Fruit fly (Drosophila melanogaster) whole organism, embryonic: ENCODE results near the gene SoYb.
A peak's percentile ranks its signal among the peaks of the same experiment; 100 is the strongest.

Experiments
- Atf-2 ChIP-seq: fragments of 200-800 bp; sonication (Bioruptor generic); optimal IDR thresholded peaks from 2 replicates; lab custom pipeline; 2016; ENCODE audit warnings: missing biosample characterization, missing genetic modification characterization
- CG13624 ChIP-seq: fragments of 200-800 bp; sonication (Bioruptor generic); optimal IDR thresholded peaks from 2 replicates; lab custom pipeline; 2016; ENCODE audit warnings: missing biosample characterization, missing genetic modification characterization
- CG14441 ChIP-seq: fragments of 200-800 bp; sonication (Bioruptor generic); IDR thresholded peaks from 2 replicates; pipeline ENCODE4 v1.3.6; 2022; ENCODE audit warnings: missing biosample characterization, missing genetic modification characterization
- CG16779 ChIP-seq: fragments of 200-800 bp; sonication (Bioruptor generic); IDR thresholded peaks from 2 replicates; pipeline ENCODE4 v1.3.6; 2022; ENCODE audit warnings: missing biosample characterization, missing genetic modification characterization
- CG17912 ChIP-seq: fragments of 200-800 bp; sonication (Bioruptor generic); optimal IDR thresholded peaks from 2 replicates; lab custom pipeline; 2018; ENCODE audit warnings: missing biosample characterization, mild to moderate bottlenecking, missing genetic modification characterization
- CG1792 ChIP-seq: fragments of 200-800 bp; sonication (Bioruptor generic); optimal IDR thresholded peaks from 2 replicates; lab custom pipeline; 2016; ENCODE audit warnings: missing biosample characterization, missing genetic modification characterization
- CG18011 ChIP-seq: fragments of 200-800 bp; sonication (Bioruptor generic); optimal IDR thresholded peaks from 2 replicates; lab custom pipeline; 2017; ENCODE audit warnings: missing biosample characterization, missing genetic modification characterization, mild to moderate bottlenecking, moderate library complexity, missing genotype
- CG18262 ChIP-seq: fragments of 200-800 bp; optimal IDR thresholded peaks from 3 replicates; lab custom pipeline; 2019; ENCODE audit warnings: missing biosample characterization, mild to moderate bottlenecking, missing genetic modification characterization, moderate library complexity
- CG1832 ChIP-seq: fragments of 200-800 bp; sonication (Bioruptor generic); optimal IDR thresholded peaks from 2 replicates; lab custom pipeline; 2017; ENCODE audit warnings: missing biosample characterization, mild to moderate bottlenecking, missing genetic modification characterization, inconsistent platforms
- CG2202 ChIP-seq: fragments of 200-800 bp; sonication (Bioruptor generic); optimal IDR thresholded peaks from 2 replicates; lab custom pipeline; 2018; ENCODE audit warnings: missing biosample characterization, mild to moderate bottlenecking, missing genetic modification characterization
- CG2678 ChIP-seq: fragments of 200-800 bp; sonication (Bioruptor generic); optimal IDR thresholded peaks from 3 replicates; lab custom pipeline; 2019; ENCODE audit warnings: missing biosample characterization, mild to moderate bottlenecking, missing genetic modification characterization, moderate library complexity
- CG31441 ChIP-seq: fragments of 200-800 bp; sonication (Bioruptor generic); IDR thresholded peaks from 2 replicates; pipeline ENCODE4 v1.3.6; 2022; ENCODE audit warnings: missing biosample characterization, missing genetic modification characterization
- CG3163 ChIP-seq: fragments of 200-800 bp; sonication (Bioruptor generic); optimal IDR thresholded peaks from 3 replicates; lab custom pipeline; 2016; ENCODE audit warnings: missing biosample characterization, missing genetic modification characterization
- CG34224 ChIP-seq: fragments of 200-800 bp; sonication (Bioruptor generic); IDR thresholded peaks from 3 replicates; pipeline ENCODE4 v1.3.6; 2022; ENCODE audit warnings: missing biosample characterization, missing genetic modification characterization; ENCODE audit not compliant: partially characterized antibody
- CG34376 ChIP-seq: fragments of 200-800 bp; sonication (Bioruptor generic); optimal IDR thresholded peaks from 2 replicates; lab custom pipeline; 2018; ENCODE audit warnings: missing biosample characterization, mild to moderate bottlenecking, missing genetic modification characterization
- CG6254 ChIP-seq: fragments of 200-800 bp; sonication (Bioruptor generic); optimal IDR thresholded peaks from 3 replicates; lab custom pipeline; 2017; ENCODE audit warnings: mild to moderate bottlenecking, missing biosample characterization, missing genetic modification reagents, missing genetic modification characterization
- CG7987 ChIP-seq: fragments of 200-800 bp; sonication (Bioruptor generic); optimal IDR thresholded peaks from 2 replicates; lab custom pipeline; 2018; ENCODE audit warnings: missing biosample characterization, mild to moderate bottlenecking, missing genetic modification characterization, moderate library complexity
- CG9437 ChIP-seq: fragments of 200-800 bp; sonication (Bioruptor generic); optimal IDR thresholded peaks from 2 replicates; lab custom pipeline; 2018; ENCODE audit warnings: missing biosample characterization, mild to moderate bottlenecking, missing genetic modification characterization
- CG9727 ChIP-seq: fragments of 200-800 bp; sonication (Bioruptor generic); optimal IDR thresholded peaks from 3 replicates; lab custom pipeline; 2017; ENCODE audit warnings: missing biosample characterization, mild to moderate bottlenecking, missing genetic modification characterization
- Dfd ChIP-seq, 2 experiments: fragments of >200 bp; optimal IDR thresholded peaks; 2 replicates each; lab custom pipeline; 2017; ENCODE audit warnings: missing biosample characterization in 2 of 2, missing genetic modification characterization in 2 of 2
- Ets65A ChIP-seq: fragments of 200-800 bp; sonication (Bioruptor generic); peaks from one replicate; lab custom pipeline; 2016; ENCODE audit warnings: missing biosample characterization, missing genetic modification characterization
- Hey ChIP-seq: fragments of 200-800 bp; sonication (Bioruptor generic); optimal IDR thresholded peaks from 3 replicates; lab custom pipeline; 2018; ENCODE audit warnings: missing biosample characterization, mild to moderate bottlenecking, missing genetic modification characterization
- Mrtf ChIP-seq: fragments of 200-800 bp; sonication (Bioruptor generic); IDR thresholded peaks from 3 replicates; pipeline ENCODE4 v1.3.6; 2022; ENCODE audit warnings: missing biosample characterization, missing genetic modification characterization
- Nf-YA ChIP-seq: fragments of 200-800 bp; sonication (Bioruptor generic); IDR thresholded peaks from 2 replicates; pipeline ENCODE4 v1.3.6; 2022; ENCODE audit warnings: missing biosample characterization, missing genetic modification characterization
- Nf-YC ChIP-seq: fragments of 200-800 bp; optimal IDR thresholded peaks from 3 replicates; lab custom pipeline; 2019; ENCODE audit warnings: missing biosample characterization, mild to moderate bottlenecking, missing genetic modification characterization, moderate library complexity
- PHDP ChIP-seq: fragments of 200-800 bp; sonication (Bioruptor generic); optimal IDR thresholded peaks from 3 replicates; lab custom pipeline; 2018; ENCODE audit warnings: missing biosample characterization, mild to moderate bottlenecking, missing genetic modification characterization, moderate library complexity
- Sox102F ChIP-seq: fragments of 200-800 bp; sonication (Bioruptor generic); optimal IDR thresholded peaks from 2 replicates; lab custom pipeline; 2018; ENCODE audit warnings: missing biosample characterization, mild to moderate bottlenecking, missing genetic modification characterization, moderate library complexity
- TFAM ChIP-seq: fragments of 200-800 bp; sonication (Bioruptor generic); optimal IDR thresholded peaks from 2 replicates; lab custom pipeline; 2017; ENCODE audit warnings: missing biosample characterization, missing genetic modification characterization, inconsistent platforms
- YL-1 ChIP-seq: fragments of 200-800 bp; sonication (Bioruptor generic); optimal IDR thresholded peaks from 3 replicates; lab custom pipeline; 2017; ENCODE audit warnings: missing biosample characterization, mild to moderate bottlenecking, missing genetic modification characterization
- ac ChIP-seq: fragments of 200-800 bp; sonication (Bioruptor generic); optimal IDR thresholded peaks from 3 replicates; lab custom pipeline; 2017; ENCODE audit warnings: missing biosample characterization, mild to moderate bottlenecking, missing genetic modification characterization
- amos ChIP-seq: fragments of 200-800 bp; sonication (Bioruptor generic); IDR thresholded peaks from 2 replicates; pipeline ENCODE4 v1.3.6; 2022; ENCODE audit warnings: missing biosample characterization, missing genetic modification characterization; ENCODE audit not compliant: partially characterized antibody
- bigmax ChIP-seq: fragments of 200-800 bp; sonication (Bioruptor generic); optimal IDR thresholded peaks from 2 replicates; lab custom pipeline; 2018; ENCODE audit warnings: missing biosample characterization, mild to moderate bottlenecking, missing genetic modification characterization
- caup ChIP-seq: fragments of 200-800 bp; sonication (Bioruptor generic); optimal IDR thresholded peaks from 3 replicates; lab custom pipeline; 2017; ENCODE audit warnings: missing biosample characterization, mild to moderate bottlenecking, missing genetic modification characterization, moderate library complexity; ENCODE audit not compliant: severe bottlenecking
- chn ChIP-seq: fragments of 200-800 bp; sonication (Bioruptor generic); optimal IDR thresholded peaks from 2 replicates; lab custom pipeline; 2016; ENCODE audit warnings: missing biosample characterization, missing genetic modification characterization
- dati ChIP-seq: fragments of 200-800 bp; sonication (Bioruptor generic); IDR thresholded peaks from 2 replicates; pipeline ENCODE4 v1.3.6; 2022; ENCODE audit warnings: missing biosample characterization, missing genetic modification characterization
- disco-r ChIP-seq: fragments of 200-800 bp; sonication (Bioruptor generic); optimal IDR thresholded peaks from 2 replicates; lab custom pipeline; 2016; ENCODE audit warnings: missing biosample characterization, missing genetic modification characterization
- dmrt99B ChIP-seq: fragments of 200-800 bp; sonication (Bioruptor generic); optimal IDR thresholded peaks from 2 replicates; lab custom pipeline; 2018; ENCODE audit warnings: missing biosample characterization, mild to moderate bottlenecking, missing genetic modification characterization, moderate library complexity
- fd64A ChIP-seq: fragments of 200-800 bp; sonication (Bioruptor generic); optimal IDR thresholded peaks from 3 replicates; lab custom pipeline; 2018; ENCODE audit warnings: missing biosample characterization, mild to moderate bottlenecking, missing genetic modification characterization
- grau ChIP-seq: fragments of 200-800 bp; optimal IDR thresholded peaks from 3 replicates; lab custom pipeline; 2019; ENCODE audit warnings: missing biosample characterization, mild to moderate bottlenecking, missing genetic modification characterization, moderate library complexity
- hb ChIP-seq: fragments of 200-800 bp; sonication (Bioruptor generic); IDR thresholded peaks from 3 replicates; pipeline ENCODE4 v1.3.6; 2022; ENCODE audit warnings: missing biosample characterization, missing genetic modification characterization; ENCODE audit not compliant: partially characterized antibody
- ken ChIP-seq: fragments of 200-800 bp; sonication (Bioruptor generic); IDR thresholded peaks from 3 replicates; pipeline ENCODE4 v1.3.6; 2022; ENCODE audit warnings: missing biosample characterization, missing genetic modification characterization
- lbe ChIP-seq: fragments of 200-800 bp; sonication (Bioruptor generic); optimal IDR thresholded peaks from 2 replicates; lab custom pipeline; 2016; ENCODE audit warnings: missing biosample characterization, mild to moderate bottlenecking, missing genetic modification characterization
- mld ChIP-seq: fragments of 200-800 bp; sonication (Bioruptor generic); IDR thresholded peaks from 3 replicates; pipeline ENCODE4 v1.3.6; 2022; ENCODE audit warnings: missing biosample characterization, missing genetic modification characterization; ENCODE audit not compliant: partially characterized antibody
- run ChIP-seq: fragments of 200-800 bp; sonication (Bioruptor generic); optimal IDR thresholded peaks from 3 replicates; lab custom pipeline; 2018; ENCODE audit warnings: missing biosample characterization, mild to moderate bottlenecking, missing genetic modification characterization
- so ChIP-seq: fragments of 200-800 bp; sonication (Bioruptor generic); IDR thresholded peaks from 3 replicates; pipeline ENCODE4 v1.3.6; 2022; ENCODE audit warnings: missing biosample characterization, missing genetic modification characterization
- sr ChIP-seq: fragments of 200-800 bp; sonication (Bioruptor generic); IDR thresholded peaks from 3 replicates; pipeline ENCODE4 v1.3.6; 2022; ENCODE audit warnings: missing biosample characterization, missing genetic modification characterization
- stc ChIP-seq: fragments of 200-800 bp; sonication (Bioruptor generic); IDR thresholded peaks from 2 replicates; pipeline ENCODE4 v1.3.6; 2022; ENCODE audit warnings: missing biosample characterization, missing genetic modification characterization
- tx ChIP-seq: fragments of 200-800 bp; sonication (Bioruptor generic); optimal IDR thresholded peaks from 2 replicates; lab custom pipeline; 2016; ENCODE audit warnings: missing biosample characterization, missing genetic modification characterization
- vvl ChIP-seq: fragments of 200-800 bp; sonication (Bioruptor generic); IDR thresholded peaks from 2 replicates; pipeline ENCODE4 v1.3.6; 2022; ENCODE audit warnings: missing biosample characterization, missing genetic modification characterization

SoYb gene

DNA sequence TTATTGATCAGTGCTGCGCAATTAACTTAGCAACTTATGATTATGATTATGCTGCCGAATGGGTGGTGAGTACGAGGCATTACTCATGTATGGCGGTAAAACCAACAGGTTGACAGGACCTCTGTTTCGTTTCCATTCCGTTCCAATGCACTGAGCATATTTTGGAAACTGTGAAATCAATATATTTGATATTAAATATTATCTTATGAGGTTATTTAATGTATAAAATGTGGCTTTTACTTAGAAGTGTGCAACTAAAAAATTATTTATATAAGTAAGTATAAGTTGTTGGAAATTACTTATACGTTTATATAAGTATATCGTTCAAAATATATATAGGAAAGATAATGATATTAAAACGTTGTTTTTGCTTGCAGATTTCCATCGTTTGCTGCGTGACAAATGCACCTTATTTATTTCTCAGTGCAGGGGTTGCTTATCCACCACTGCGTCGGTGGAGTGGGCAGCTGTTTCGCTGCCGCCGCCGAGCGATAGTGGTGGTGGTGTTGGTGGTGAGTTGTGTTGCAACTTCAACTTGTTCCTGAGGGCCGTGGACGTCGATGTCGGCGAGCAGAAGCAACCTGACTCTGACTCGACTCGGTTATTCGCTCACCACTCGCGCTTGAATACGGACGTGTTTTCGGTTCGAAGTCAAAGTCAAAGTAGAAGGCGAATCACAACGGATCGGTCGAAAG, 18.3 kb downstream of the SoYb start, which contains the start of gene bib (continued):
- TF ChIP-seq stc (GFP tag; lab: Robert Waterston, UW): peak; percentile 68
- TF ChIP-seq CG16779: 0 out of 2 replicates have a peak, but pooled peaks have one; percentile 42
- no peak for TF ChIP-seq CG1792 (GFP tag; lab: Kevin White, UChicago)
- TF ChIP-seq CG7987 (GFP tag; lab: Kevin White, UChicago): no peak
- no peak for TF ChIP-seq Nf-YA
- TF ChIP-seq CG2202 (tag; lab: Kevin White, UChicago): peak; percentile 86
- peak; percentile 81 for TF ChIP-seq PHDP
- peak; percentile 59 for TF ChIP-seq YL-1
- TF ChIP-seq Nf-YC (tag; lab: Kevin White, UChicago): peak; percentile 64
- TF ChIP-seq grau: peak; percentile 87
- TF ChIP-seq CG18262 (tag; lab: Kevin White, UChicago): peak; percentile 96
- no peak for TF ChIP-seq CG34224 (GFP tag; lab: Robert Waterston, UW)
- TF ChIP-seq Hey (tag; lab: Kevin White, UChicago): no peak
- TF ChIP-seq CG31441: peak; percentile 96
- TF ChIP-seq sr: peak; percentile 38; the same call in 1 of the 3 replicates
- TF ChIP-seq ken (GFP tag; lab: Robert Waterston, UW): no peak; the same call in 2 of the 3 replicates
- no peak for TF ChIP-seq dati (GFP tag; lab: Robert Waterston, UW)
- TF ChIP-seq amos: peak; percentile 34; the same call in 1 of the 2 replicates
- peak; percentile 61 for TF ChIP-seq run
- TF ChIP-seq TFAM: peak; percentile 48
- peak; percentile 81 for TF ChIP-seq ac (GFP tag; lab: Kevin White, UChicago)
- TF ChIP-seq tx (GFP tag; lab: Kevin White, UChicago): peak; percentile 12
- TF ChIP-seq bigmax (GFP tag; lab: Kevin White, UChicago): no peak
- TF ChIP-seq dmrt99B (tag; lab: Kevin White, UChicago): peak; percentile 88
- no peak for TF ChIP-seq hb
- no peak for TF ChIP-seq CG18011 (GFP tag; lab: Kevin White, UChicago)
- TF ChIP-seq fd64A (GFP tag; lab: Kevin White, UChicago): peak; percentile 20
- TF ChIP-seq Sox102F (GFP tag; lab: Kevin White, UChicago): peak; percentile 84
- no peak for TF ChIP-seq CG17912
- no peak for TF ChIP-seq CG1832 (GFP tag; lab: Kevin White, UChicago)
- no peak for TF ChIP-seq disco-r
- peak; percentile 65; the same call in 2 of the 3 replicates for TF ChIP-seq Mrtf (GFP tag; lab: Robert Waterston, UW)
- TF ChIP-seq Dfd (GFP tag; optimal IDR thresholded peaks at IDR 0.05; lab: Kevin White, UChicago): peak in 1 of 2 experiments; percentile 2
- TF ChIP-seq Ets65A: no peak
- peak; percentile 61 for TF ChIP-seq chn
- TF ChIP-seq so (GFP tag; lab: Robert Waterston, UW): peak; percentile 62; the same call in 1 of the 3 replicates
- TF ChIP-seq CG13624 (GFP tag; lab: Kevin White, UChicago): no peak
- no peak for TF ChIP-seq mld (GFP tag; lab: Robert Waterston, UW)
- no peak for TF ChIP-seq CG3163
- TF ChIP-seq CG9727 (GFP tag; lab: Kevin White, UChicago): peak; percentile 96
- TF ChIP-seq Atf-2 (GFP tag; lab: Kevin White, UChicago): no peak
- TF ChIP-seq lbe (GFP tag; lab: Kevin White, UChicago): peak; percentile 82
- TF ChIP-seq CG14441 (GFP tag; lab: Robert Waterston, UW): peak; percentile 58; the same call in 1 of the 2 replicates
- TF ChIP-seq caup: peak; percentile 79
- peak; percentile 80 for TF ChIP-seq CG9437 (GFP tag; lab: Kevin White, UChicago)
- peak; percentile 85 for TF ChIP-seq CG6254 (GFP tag; lab: Kevin White, UChicago)
- TF ChIP-seq vvl (GFP tag; lab: Robert Waterston, UW): peak; percentile 74
- peak; percentile 22 for TF ChIP-seq CG34376
- TF ChIP-seq CG2678 (tag; lab: Kevin White, UChicago): peak; percentile 90
